Worm (Caenorhabditis elegans) whole organism, L3 larva: ENCODE measurements around the gene snpc-1.2.
A peak's percentile ranks its signal among the peaks of the same experiment; 100 is the strongest.

Experiments
- ZK546.5 ChIP-seq: sonication (generic microtip); optimal IDR thresholded peaks from 2 replicates; lab custom pipeline; 2017; ENCODE audit warnings: missing biosample characterization, missing genetic modification characterization
- aly-2 ChIP-seq: fragments of 150-350 bp; optimal IDR thresholded peaks from 2 replicates; lab custom pipeline; 2014; ENCODE audit warnings: missing biosample characterization, missing genetic modification characterization
- ama-1 ChIP-seq: fragments of 150-350 bp; optimal IDR thresholded peaks from 2 replicates; lab custom pipeline; 2018
- ceh-16 ChIP-seq: sonication (generic microtip); optimal IDR thresholded peaks from 2 replicates; lab custom pipeline; 2017; ENCODE audit warnings: missing biosample characterization, missing genetic modification characterization
- ceh-28 ChIP-seq: fragments of 150-350 bp; optimal IDR thresholded peaks from 2 replicates; lab custom pipeline; 2014; ENCODE audit warnings: missing biosample characterization, missing genetic modification reagents, missing genetic modification characterization
- ceh-9 ChIP-seq: sonication (generic microtip); optimal IDR thresholded peaks from 2 replicates; lab custom pipeline; 2018; ENCODE audit warnings: missing biosample characterization, missing genetic modification characterization
- egl-5 ChIP-seq: fragments of 150-350 bp; optimal IDR thresholded peaks from 2 replicates; lab custom pipeline; 2017; ENCODE audit warnings: missing biosample characterization, missing genetic modification reagents, missing genetic modification characterization, inconsistent platforms
- eor-1 ChIP-seq, 2 experiments: fragments of 150-350 bp; optimal IDR thresholded peaks; 2 replicates each; lab custom pipeline; 2014 to 2018; ENCODE audit warnings: missing biosample characterization in 2 of 2, missing genetic modification characterization in 2 of 2
- fkh-2 ChIP-seq: fragments of 150-350 bp; optimal IDR thresholded peaks from 2 replicates; lab custom pipeline; 2014; ENCODE audit warnings: missing biosample characterization, missing genetic modification reagents, missing genetic modification characterization
- fos-1 ChIP-seq: fragments of 150-350 bp; optimal IDR thresholded peaks from 2 replicates; lab custom pipeline; 2014; ENCODE audit warnings: missing biosample characterization, missing genetic modification characterization
- hmg-11 ChIP-seq: sonication (generic microtip); optimal IDR thresholded peaks from 2 replicates; lab custom pipeline; 2016; ENCODE audit warnings: missing genetic modification characterization, missing compliant biosample characterization
- jun-1 ChIP-seq: fragments of 150-350 bp; optimal IDR thresholded peaks from 2 replicates; lab custom pipeline; 2014; ENCODE audit warnings: missing biosample characterization, missing genetic modification reagents, missing genetic modification characterization
- lin-15B ChIP-seq: fragments of 150-350 bp; optimal IDR thresholded peaks from 2 replicates; lab custom pipeline; 2014; ENCODE audit warnings: missing biosample characterization, missing genetic modification characterization
- mdl-1 ChIP-seq: fragments of 150-350 bp; optimal IDR thresholded peaks from 2 replicates; lab custom pipeline; 2014; ENCODE audit warnings: missing biosample characterization, missing genetic modification characterization
- mml-1 ChIP-seq: fragments of 150-350 bp; sonication (generic microtip); optimal IDR thresholded peaks from 3 replicates; lab custom pipeline; 2014; ENCODE audit warnings: missing biosample characterization, missing genetic modification characterization
- nfya-1 ChIP-seq: sonication (generic microtip); optimal IDR thresholded peaks from 2 replicates; lab custom pipeline; 2017; ENCODE audit warnings: missing genetic modification characterization, mild to moderate bottlenecking, missing compliant biosample characterization, antibody characterized with exemption, moderate library complexity; ENCODE audit not compliant: insufficient read depth
- nhr-11 ChIP-seq: fragments of 150-350 bp; optimal IDR thresholded peaks from 2 replicates; lab custom pipeline; 2014; ENCODE audit warnings: missing biosample characterization, missing genetic modification characterization
- nhr-12 ChIP-seq: fragments of 150-350 bp; optimal IDR thresholded peaks from 2 replicates; lab custom pipeline; 2014; ENCODE audit warnings: missing biosample characterization, missing genetic modification characterization
- nhr-23 ChIP-seq: fragments of 150-350 bp; optimal IDR thresholded peaks from 2 replicates; lab custom pipeline; 2014; ENCODE audit warnings: missing biosample characterization, missing genetic modification reagents, missing genetic modification characterization
- nhr-237 ChIP-seq: fragments of 150-350 bp; optimal IDR thresholded peaks from 2 replicates; lab custom pipeline; 2014; ENCODE audit warnings: missing biosample characterization, missing genetic modification characterization
- nhr-28 ChIP-seq: fragments of 150-350 bp; optimal IDR thresholded peaks from 2 replicates; lab custom pipeline; 2014; ENCODE audit warnings: missing biosample characterization, missing genetic modification characterization
- nhr-43 ChIP-seq: sonication (generic microtip); optimal IDR thresholded peaks from 2 replicates; lab custom pipeline; 2016; ENCODE audit warnings: mild to moderate bottlenecking, missing genetic modification characterization, missing compliant biosample characterization; ENCODE audit not compliant: poor library complexity, severe bottlenecking
- nhr-67 ChIP-seq: fragments of 150-350 bp; optimal IDR thresholded peaks from 2 replicates; lab custom pipeline; 2014; ENCODE audit warnings: missing biosample characterization, missing genetic modification characterization
- nhr-77 ChIP-seq: fragments of 150-350 bp; optimal IDR thresholded peaks from 2 replicates; lab custom pipeline; 2014; ENCODE audit warnings: missing biosample characterization, missing genetic modification characterization
- pha-4 ChIP-seq: fragments of 150-350 bp; optimal IDR thresholded peaks from 2 replicates; lab custom pipeline; 2014; ENCODE audit warnings: missing biosample characterization, missing genetic modification reagents, missing genetic modification characterization
- tbx-2 ChIP-seq: sonication (generic microtip); optimal IDR thresholded peaks from 2 replicates; lab custom pipeline; 2016; ENCODE audit warnings: mild to moderate bottlenecking, missing genetic modification characterization, missing compliant biosample characterization
- unc-39 ChIP-seq: sonication (generic microtip); optimal IDR thresholded peaks from 4 replicates; lab custom pipeline; 2017; ENCODE audit warnings: missing biosample characterization, missing genetic modification characterization
- unc-62 ChIP-seq: fragments of 150-350 bp; sonication (generic microtip); optimal IDR thresholded peaks from 4 replicates; lab custom pipeline; 2014; ENCODE audit warnings: missing biosample characterization, missing genetic modification reagents, missing genetic modification characterization
- zag-1 ChIP-seq: fragments of 150-350 bp; optimal IDR thresholded peaks from 2 replicates; lab custom pipeline; 2014; ENCODE audit warnings: missing biosample characterization, missing genetic modification characterization
- ztf-11 ChIP-seq: fragments of 150-350 bp; optimal IDR thresholded peaks from 2 replicates; lab custom pipeline; 2014; ENCODE audit warnings: missing biosample characterization, missing genetic modification characterization

snpc-1.2 gene

ce11 chrIII:13169464-13169966 is at the start of gene snpc-1.2, which contains the start of gene Y39E4B.5:
Gene snpc-1.2, minus strand, starts transcription at chrIII:13169541.
Gene Y39E4B.5, plus strand, starts transcription at chrIII:13169916.
- TF ChIP-seq mdl-1, result no peak
- no peak for TF ChIP-seq nhr-12
- peak; percentile 43 for TF ChIP-seq lin-15B
- TF ChIP-seq zag-1 (tag; lab: Kevin White, UChicago), result no peak
- TF ChIP-seq mml-1 (tag; lab: Kevin White, UChicago), result no peak

ce11 chrIII:13216488-13217016 is 47.2 kb upstream of the snpc-1.2 start:
- no peak for TF ChIP-seq ZK546.5 (tag; lab: Kevin White, UChicago)
- no peak for TF ChIP-seq nhr-77 (tag; lab: Kevin White, UChicago)
- no peak for TF ChIP-seq ama-1 (lab: Kevin White, UChicago)
- TF ChIP-seq lin-15B, result no peak
- peak; percentile 70 for TF ChIP-seq nhr-23 (tag; lab: Kevin White, UChicago)
- no peak for TF ChIP-seq aly-2 (tag; lab: Kevin White, UChicago)

- no peak for TF ChIP-seq pha-4
- TF ChIP-seq nfya-1 (tag; lab: Kevin White, UChicago), result peak; percentile 38
- TF ChIP-seq nhr-43 (tag; lab: Kevin White, UChicago), result no peak
- TF ChIP-seq ceh-9 (tag; lab: Kevin White, UChicago), result no peak
- TF ChIP-seq hmg-11 (tag; lab: Kevin White, UChicago), result peak; percentile 12
- peak; percentile 30 for TF ChIP-seq nhr-23 (tag; lab: Kevin White, UChicago)
- TF ChIP-seq ceh-28 (tag; lab: Kevin White, UChicago), result no peak
- TF ChIP-seq fkh-2 (tag; lab: Kevin White, UChicago), result no peak
- TF ChIP-seq fos-1, result no peak
These were observed 46.3 kb upstream of the snpc-1.2 start for ce11 chrIII:13215682-13216081.

- no peak for TF ChIP-seq fkh-2 (tag; lab: Kevin White, UChicago)
- TF ChIP-seq unc-39 (tag; lab: Kevin White, UChicago), result no peak
- TF ChIP-seq egl-5 (tag; lab: Kevin White, UChicago), result no peak
- TF ChIP-seq ztf-11, result no peak
- no peak for TF ChIP-seq nhr-237 (tag; lab: Kevin White, UChicago)
- no peak for TF ChIP-seq aly-2 (tag; lab: Kevin White, UChicago)
- TF ChIP-seq nhr-23 (tag; lab: Kevin White, UChicago), result no peak
- TF ChIP-seq nhr-28 (tag; lab: Kevin White, UChicago), result no peak
- TF ChIP-seq ZK546.5 (tag; lab: Kevin White, UChicago), result no peak
- TF ChIP-seq nhr-12, result no peak
- TF ChIP-seq nhr-11, result no peak
- no peak for TF ChIP-seq ceh-16
- no peak for TF ChIP-seq jun-1 (tag; lab: Kevin White, UChicago)
- no peak for TF ChIP-seq nhr-43 (tag; lab: Kevin White, UChicago)
- TF ChIP-seq nhr-67 (tag; lab: Kevin White, UChicago), result no peak
- TF ChIP-seq ceh-9 (tag; lab: Kevin White, UChicago), result no peak
- TF ChIP-seq, all 47 proteins: peak for 0
These were observed 43.8 kb upstream of the snpc-1.2 start for ce11 chrIII:13213111-13213510.

ce11 chrIII:13212366-13212765 is 43.0 kb upstream of the snpc-1.2 start, which contains the start of gene tsp-3:
Gene tsp-3, plus strand, starts transcription at chrIII:13212666.
- TF ChIP-seq nhr-12 (no peak), unc-62 (GFP tag; lab: Kevin White, UChicago) (no peak), nhr-67 (tag; lab: Kevin White, UChicago) (no peak), eor-1 (tag; optimal IDR thresholded peaks at IDR 0.05; lab: Kevin White, UChicago) (no peak), nfya-1 (tag; lab: Kevin White, UChicago) (no peak), nhr-28 (tag; lab: Kevin White, UChicago) (no peak)

- no peak for TF ChIP-seq jun-1 (tag; lab: Kevin White, UChicago)
- TF ChIP-seq pha-4, result peak; percentile 57
- no peak for TF ChIP-seq tbx-2 (tag; lab: Kevin White, UChicago)
These were observed 39.6 kb upstream of the snpc-1.2 start for ce11 chrIII:13208978-13209377.
